Worm (Caenorhabditis elegans) whole organism, late embryonic: Measurements from ENCODE around the gene stdh-4.

ENCODE experiments used
- Y22D7AL.16 ChIP-seq: sonication (generic microtip); optimal IDR thresholded peaks from 2 replicates; lab custom pipeline; 2016; ENCODE audit warnings: missing genetic modification characterization, missing compliant biosample characterization
- ceh-24 ChIP-seq: sonication (generic microtip); optimal IDR thresholded peaks from 2 replicates; lab custom pipeline; 2016; ENCODE audit warnings: mild to moderate bottlenecking, missing genetic modification characterization, missing compliant biosample characterization
- ceh-34 ChIP-seq: sonication (generic microtip); optimal IDR thresholded peaks from 2 replicates; lab custom pipeline; 2016; ENCODE audit warnings: mild to moderate bottlenecking, missing genetic modification characterization, missing compliant biosample characterization
- eyg-1 ChIP-seq: sonication (generic microtip); optimal IDR thresholded peaks from 2 replicates; lab custom pipeline; 2016; ENCODE audit warnings: missing genotype, missing genetic modification characterization, missing compliant biosample characterization
- fkh-10 ChIP-seq: fragments of 150-350 bp; optimal IDR thresholded peaks from 2 replicates; lab custom pipeline; 2014; ENCODE audit warnings: missing biosample characterization, missing genetic modification reagents, missing genetic modification characterization
- tbx-7 ChIP-seq: sonication (generic microtip); optimal IDR thresholded peaks from 2 replicates; lab custom pipeline; 2016; ENCODE audit warnings: missing genotype, missing genetic modification characterization, missing compliant biosample characterization

DNA sequence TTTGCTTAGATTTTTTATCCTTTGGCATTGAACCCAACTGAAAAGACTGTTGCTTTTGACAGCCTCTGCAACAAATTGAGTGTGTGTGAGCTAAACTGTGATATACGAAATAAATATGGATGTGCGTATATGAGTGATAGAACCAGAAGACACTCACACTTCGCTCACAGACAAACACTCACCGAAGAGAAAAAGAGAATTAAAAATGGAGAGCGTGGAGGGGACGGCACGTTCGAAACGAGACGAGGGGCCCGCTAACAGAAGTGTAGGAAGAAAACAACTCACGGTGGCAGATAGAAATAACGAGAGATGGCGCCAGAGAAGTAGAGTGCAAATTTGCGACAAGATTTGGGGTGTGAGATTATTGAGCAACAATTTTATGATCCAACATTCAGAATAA lies 30.8 kb upstream of the stdh-4 start:
- TF ChIP-seq tbx-7: no peak
- no peak for TF ChIP-seq eyg-1 (tag; lab: Kevin White, UChicago)
- TF ChIP-seq fkh-10 (GFP tag; lab: Kevin White, UChicago): no peak
- no peak for TF ChIP-seq ceh-24
- no peak for TF ChIP-seq ceh-34 (tag; lab: Kevin White, UChicago)
- no peak for TF ChIP-seq Y22D7AL.16 (tag; lab: Kevin White, UChicago)
